Fruit fly (Drosophila melanogaster): ENCODE results near the gene CG4783.

- TF ChIP-seq bab1 (GFP tag; optimal IDR thresholded peaks at IDR 0.05) (no peak), CG12768 (GFP tag; optimal IDR thresholded peaks at IDR 0.05) (no peak)
Measured at dm6 chr3R:19925271-19925670, 23.0 kb upstream of the CG4783 start, which contains the start of gene CG4462.

All from whole organism, adult.